Fruit fly (Drosophila melanogaster): Measurements from ENCODE around the gene PSMG1.

PSMG1 gene

dm6 chr3R:5794267-5795089 is at the start of gene PSMG1, which contains the start of gene CG10979 (continued):
- no peak for TF ChIP-seq CG4730 (GFP tag; IDR thresholded peaks at IDR 0.05)
- no peak for TF ChIP-seq lilli (GFP tag; optimal IDR thresholded peaks at IDR 0.05)
- peak; percentile 80 for TF ChIP-seq sens (GFP tag)
- TF ChIP-seq CG3995 (GFP tag; optimal IDR thresholded peaks at IDR 0.05), result peak; percentile 8
- TF ChIP-seq CG2712 (tag; optimal IDR thresholded peaks at IDR 0.05), result peak; percentile 11
- TF ChIP-seq Myb (GFP tag; optimal IDR thresholded peaks at IDR 0.05), result peak; percentile 62
- TF ChIP-seq E2f2 (GFP tag; IDR thresholded peaks at IDR 0.05), result peak; percentile 38; the same call in 1 of the 2 replicates
- TF ChIP-seq pb (GFP tag; optimal IDR thresholded peaks at IDR 0.05), result no peak
- TF ChIP-seq unc-4 (GFP tag; IDR thresholded peaks at IDR 0.05; ENCODE audit: partially characterized antibody), result no peak
- no peak for TF ChIP-seq CG15479 (GFP tag; optimal IDR thresholded peaks at IDR 0.05)
- no peak for TF ChIP-seq tio (GFP tag; optimal IDR thresholded peaks at IDR 0.05)
- no peak for TF ChIP-seq fru (optimal IDR thresholded peaks at IDR 0.05)
- no peak for TF ChIP-seq Neu2 (GFP tag; optimal IDR thresholded peaks at IDR 0.05; ENCODE audit: borderline replicate concordance)
- TF ChIP-seq Eip74EF (GFP tag; optimal IDR thresholded peaks at IDR 0.05), result no peak
- TF ChIP-seq CG18619 (GFP tag; optimal IDR thresholded peaks at IDR 0.05), result no peak
- TF ChIP-seq HHEX (GFP tag; optimal IDR thresholded peaks at IDR 0.05), result no peak
- no peak for TF ChIP-seq caup (GFP tag; optimal IDR thresholded peaks at IDR 0.05; ENCODE audit: severe bottlenecking)
- TF ChIP-seq Atf3 (GFP tag; optimal IDR thresholded peaks at IDR 0.05), result no peak
- no peak for TF ChIP-seq Dek (tag; optimal IDR thresholded peaks at IDR 0.05)
- no peak for TF ChIP-seq usp (GFP tag; optimal IDR thresholded peaks at IDR 0.05)
- TF ChIP-seq CG10267 (tag; optimal IDR thresholded peaks at IDR 0.05), result peak; percentile 57
- TF ChIP-seq CHES-1-like (GFP tag; optimal IDR thresholded peaks at IDR 0.05), result no peak
- no peak for TF ChIP-seq CG4424 (GFP tag; optimal IDR thresholded peaks at IDR 0.05)
- TF ChIP-seq Sry-δ (GFP tag; optimal IDR thresholded peaks at IDR 0.05), result peak; percentile 4
- no peak for TF ChIP-seq ken (GFP tag; IDR thresholded peaks at IDR 0.05)
- TF ChIP-seq CG8924 (tag; optimal IDR thresholded peaks at IDR 0.05), result no peak
- no peak for TF ChIP-seq ato (GFP tag; IDR thresholded peaks at IDR 0.05; ENCODE audit: partially characterized antibody)
- TF ChIP-seq jumu (GFP tag; optimal IDR thresholded peaks at IDR 0.05), result no peak
- peak; percentile 59 for TF ChIP-seq MESR4 (GFP tag; optimal IDR thresholded peaks at IDR 0.05)
- no peak for TF ChIP-seq CG12219 (GFP tag; optimal IDR thresholded peaks at IDR 0.05)
- TF ChIP-seq CoRest (tag; optimal IDR thresholded peaks at IDR 0.05), result peak; percentile 31
- TF ChIP-seq phol (tag; optimal IDR thresholded peaks at IDR 0.05), result peak; percentile 42
- peak; percentile 51 for TF ChIP-seq CG14710 (tag; optimal IDR thresholded peaks at IDR 0.05)
- 0 out of 3 replicates have a peak, but pooled peaks have one; percentile 29 for TF ChIP-seq H15 (GFP tag; IDR thresholded peaks at IDR 0.05)

dm6 chr3R:5843516-5843915 is 49.4 kb upstream of the PSMG1 start:
- TF ChIP-seq wor (GFP tag; IDR thresholded peaks at IDR 0.05) (no peak), CG4282 (GFP tag; optimal IDR thresholded peaks at IDR 0.05) (no peak), Trl (optimal IDR thresholded peaks at IDR 0.05) (no peak), Trl (GFP tag; optimal IDR thresholded peaks at IDR 0.05) (no peak), CG2199 (GFP tag; IDR thresholded peaks at IDR 0.05) (peak; percentile 64; the same call in 1 of the 3 replicates), CG13775 (GFP tag; optimal IDR thresholded peaks at IDR 0.05) (no peak), grn (GFP tag; optimal IDR thresholded peaks at IDR 0.05) (peak; percentile 12), CG11560 (tag; IDR thresholded peaks at IDR 0.05) (no peak)

Measured in whole organism, embryonic.